Fruit fly (Drosophila melanogaster): ENCODE results near the gene Rab9D.

Rab9D gene

DNA sequence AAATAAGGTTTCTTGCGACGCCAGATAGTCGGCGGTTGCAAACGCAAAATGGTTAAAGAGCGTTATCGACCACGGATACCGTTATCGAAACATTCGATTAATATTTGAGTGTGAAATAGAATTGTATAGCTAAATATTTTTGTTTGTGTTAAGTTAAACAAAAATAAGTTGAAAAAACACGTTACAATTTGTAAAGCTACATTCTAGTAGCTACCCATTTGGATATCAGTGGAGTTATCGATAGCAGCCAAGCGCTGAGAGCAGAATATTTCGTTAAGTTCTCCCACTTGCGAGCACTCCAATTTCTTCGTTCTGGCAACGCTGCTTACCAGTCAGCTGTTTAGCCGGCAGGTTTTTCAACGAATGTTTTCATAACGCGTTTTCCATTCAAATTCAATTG lies 6.9 kb downstream of the Rab9D start, which contains the start of the genes Hmr and CG2124:
Hmr (minus strand) TSS at position 43 of the 400 bp plus-strand sequence.
CG2124 (plus strand) TSS at position 310 of the 400 bp plus-strand sequence.
- TF ChIP-seq CG8478 (optimal IDR thresholded peaks at IDR 0.05) (no peak), Dll (optimal IDR thresholded peaks at IDR 0.05) (no peak), EcR (GFP tag; optimal IDR thresholded peaks at IDR 0.05) (no peak), pan (optimal IDR thresholded peaks at IDR 0.05) (no peak), usp (GFP tag; optimal IDR thresholded peaks at IDR 0.05) (no peak), psq (optimal IDR thresholded peaks at IDR 0.05) (no peak)

DNA sequence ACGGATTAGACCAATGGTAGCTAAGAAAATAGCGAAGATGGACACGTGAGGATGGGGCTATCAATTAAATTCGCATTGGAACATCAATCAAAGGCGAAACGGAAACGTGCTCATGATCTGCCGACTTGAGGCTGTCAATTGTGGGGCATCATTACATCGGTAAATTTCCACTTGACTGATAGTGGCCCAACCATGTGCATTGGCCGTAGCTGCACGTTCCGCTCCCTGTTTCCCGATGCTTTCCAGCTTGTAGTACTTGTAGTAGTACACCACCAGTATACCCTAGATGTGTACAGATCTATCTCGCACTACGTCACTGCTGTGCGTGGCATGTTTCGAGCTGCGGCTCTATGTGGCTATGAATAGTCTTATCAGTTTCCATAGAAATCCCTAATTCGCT lies 10.4 kb downstream of the Rab9D start:
- TF ChIP-seq psq (optimal IDR thresholded peaks at IDR 0.05) (no peak), pan (optimal IDR thresholded peaks at IDR 0.05) (no peak), EcR (GFP tag; optimal IDR thresholded peaks at IDR 0.05) (no peak), Dll (optimal IDR thresholded peaks at IDR 0.05) (no peak), usp (GFP tag; optimal IDR thresholded peaks at IDR 0.05) (no peak), CG8478 (optimal IDR thresholded peaks at IDR 0.05) (no peak)

DNA sequence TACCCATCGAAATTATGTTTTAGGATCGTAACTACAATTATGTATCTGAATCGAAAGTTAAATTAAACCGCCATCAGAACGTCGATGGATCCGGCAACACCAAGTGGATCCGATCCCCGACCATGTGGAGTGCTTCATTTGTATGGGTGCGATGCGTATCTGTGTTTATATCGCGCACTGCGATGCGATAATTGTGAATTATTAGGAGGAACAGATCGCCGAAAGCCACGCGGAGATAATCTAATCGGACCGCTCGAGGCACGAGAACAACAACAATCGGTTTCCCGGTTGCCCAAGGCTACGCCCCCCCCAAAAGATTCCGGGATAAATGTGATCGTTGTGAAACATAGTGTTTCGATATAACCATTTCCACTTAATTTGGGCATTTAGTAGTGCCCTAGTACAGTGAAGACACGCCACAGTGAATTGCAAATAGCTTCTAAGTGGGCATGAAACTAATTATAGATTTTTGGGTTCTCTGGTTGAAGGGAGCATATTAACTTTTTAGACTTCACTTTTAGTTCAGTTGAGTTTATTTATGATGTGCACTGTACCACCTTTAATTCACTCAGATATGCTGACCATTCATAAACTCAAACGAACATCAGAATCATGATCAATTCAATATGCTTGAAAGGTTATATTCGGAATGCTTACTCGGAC lies 11.5 kb downstream of the Rab9D start:
- TF ChIP-seq CG8478 (optimal IDR thresholded peaks at IDR 0.05), result no peak
- no peak for TF ChIP-seq psq (optimal IDR thresholded peaks at IDR 0.05)
- TF ChIP-seq Dll (optimal IDR thresholded peaks at IDR 0.05), result no peak
- no peak for TF ChIP-seq pan (optimal IDR thresholded peaks at IDR 0.05)
- TF ChIP-seq EcR (GFP tag; optimal IDR thresholded peaks at IDR 0.05), result no peak
- TF ChIP-seq usp (GFP tag; optimal IDR thresholded peaks at IDR 0.05), result no peak

DNA sequence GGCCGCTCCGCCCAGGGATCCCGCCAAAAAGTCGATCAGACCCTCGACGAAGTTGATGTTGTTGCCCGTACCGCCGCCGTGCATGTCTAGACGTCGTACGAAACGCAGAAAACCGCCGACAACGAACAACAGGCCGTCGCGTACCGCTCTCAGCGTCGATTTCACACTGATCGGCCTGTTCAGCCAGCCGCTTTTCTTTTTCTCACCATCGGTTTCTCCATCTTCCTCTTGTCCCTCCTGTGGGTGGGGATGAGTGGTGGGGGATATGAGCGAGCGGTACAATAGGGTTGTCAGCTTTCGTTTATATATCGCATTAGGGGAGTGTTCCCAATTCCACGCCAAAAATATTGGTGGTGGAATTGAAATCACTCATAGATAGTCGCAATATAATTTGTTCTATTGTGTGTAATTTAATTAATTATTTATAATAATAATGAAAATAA lies 12.6 kb downstream of the Rab9D start:
- TF ChIP-seq EcR (GFP tag; optimal IDR thresholded peaks at IDR 0.05) (no peak), CG8478 (optimal IDR thresholded peaks at IDR 0.05) (no peak), usp (GFP tag; optimal IDR thresholded peaks at IDR 0.05) (no peak), pan (optimal IDR thresholded peaks at IDR 0.05) (no peak), psq (optimal IDR thresholded peaks at IDR 0.05) (no peak), Dll (optimal IDR thresholded peaks at IDR 0.05) (no peak)

DNA sequence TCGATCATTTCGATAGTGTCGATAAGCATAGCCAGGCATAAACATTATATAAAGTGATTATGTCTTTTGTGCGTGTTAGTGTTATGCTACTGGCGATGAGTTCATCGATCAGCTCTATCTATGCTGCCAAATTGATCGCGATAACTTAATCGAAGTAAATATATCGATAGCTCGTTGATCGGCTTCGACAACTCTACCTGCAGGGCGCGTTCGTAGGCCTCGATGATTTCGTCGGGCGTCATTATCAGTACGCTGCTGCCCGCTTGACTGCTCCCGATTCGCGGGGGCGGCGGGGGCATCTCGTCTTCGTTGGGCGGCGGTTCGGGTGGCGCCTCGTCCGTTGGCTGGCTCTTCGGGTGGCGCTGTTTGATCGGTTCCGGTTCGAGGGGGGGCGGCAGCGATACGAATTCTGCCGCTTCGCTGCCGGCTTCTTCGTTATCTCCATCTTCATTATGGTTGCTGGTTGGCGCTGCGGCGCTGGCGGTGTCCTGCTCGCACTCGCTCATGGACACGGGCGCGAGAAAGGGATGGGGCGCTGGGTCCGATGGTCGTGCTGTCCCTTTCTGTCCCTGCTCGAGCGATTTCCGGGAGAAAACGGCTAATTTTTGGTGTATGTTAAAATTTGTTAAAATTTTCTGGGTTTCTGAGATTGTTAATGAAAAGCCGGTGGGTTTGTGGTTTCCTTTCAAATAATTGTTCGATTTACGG lies 13.3 kb downstream of the Rab9D start, which contains the start of gene CG1628:
CG1628 (minus strand) TSS at position 658 of the 708 bp plus-strand sequence.
- TF ChIP-seq psq (optimal IDR thresholded peaks at IDR 0.05), result no peak

DNA sequence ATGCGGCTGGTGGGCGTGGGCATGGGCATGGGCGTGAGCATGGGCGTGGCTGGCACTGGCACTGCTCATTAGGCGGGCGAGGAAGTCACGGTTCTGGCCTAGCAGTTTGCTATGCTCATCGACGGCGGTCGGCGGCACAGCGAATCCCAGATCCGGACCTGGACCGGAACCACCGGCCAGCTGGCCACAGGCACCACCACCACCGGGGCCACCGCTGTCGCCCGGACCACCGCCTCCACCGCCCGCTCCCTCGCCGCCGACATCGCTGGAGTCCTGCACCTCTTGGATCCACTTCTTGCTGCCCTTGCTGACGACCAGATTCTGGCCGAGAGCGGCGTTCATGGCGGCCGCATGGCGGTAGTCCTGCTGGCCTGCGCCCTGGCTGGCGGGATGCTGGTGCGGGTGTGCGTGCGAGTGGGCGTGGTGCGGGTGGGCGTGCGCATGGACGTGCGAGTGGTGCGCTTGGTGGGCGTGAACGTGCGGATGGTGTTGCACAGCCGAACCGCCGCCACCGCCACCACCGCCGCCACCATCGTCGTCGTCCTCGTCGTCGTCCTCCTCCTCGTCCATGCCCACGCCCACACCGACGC lies 18.1 kb downstream of the Rab9D start:
- TF ChIP-seq EcR (GFP tag; optimal IDR thresholded peaks at IDR 0.05) (no peak), CG8478 (optimal IDR thresholded peaks at IDR 0.05) (no peak), pan (optimal IDR thresholded peaks at IDR 0.05) (no peak), psq (optimal IDR thresholded peaks at IDR 0.05) (no peak), usp (GFP tag; optimal IDR thresholded peaks at IDR 0.05) (no peak), Dll (optimal IDR thresholded peaks at IDR 0.05) (no peak)

DNA sequence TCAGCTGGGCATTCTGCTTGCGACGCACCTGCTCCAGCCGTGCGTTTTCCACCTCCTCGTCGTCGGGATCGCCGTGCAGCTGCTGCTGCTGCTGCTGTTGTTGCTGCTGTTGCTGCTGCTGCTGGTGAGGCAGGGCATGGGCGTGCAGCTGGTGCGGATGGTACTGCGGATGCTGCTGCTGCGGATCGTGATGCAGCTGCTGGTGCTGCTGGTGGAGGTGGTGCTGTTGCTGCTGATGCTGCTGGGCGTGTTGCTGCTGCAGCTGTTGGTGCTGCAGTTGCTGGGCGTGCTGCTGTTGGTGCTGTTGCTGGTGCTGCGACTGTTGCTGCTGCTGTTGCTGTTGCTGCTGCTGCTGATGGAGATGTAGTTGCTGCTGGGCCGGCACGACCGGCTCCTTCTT lies 18.7 kb downstream of the Rab9D start:
- TF ChIP-seq CG8478 (optimal IDR thresholded peaks at IDR 0.05) (no peak), pan (optimal IDR thresholded peaks at IDR 0.05) (no peak), usp (GFP tag; optimal IDR thresholded peaks at IDR 0.05) (no peak), Dll (optimal IDR thresholded peaks at IDR 0.05) (no peak), EcR (GFP tag; optimal IDR thresholded peaks at IDR 0.05) (no peak), psq (optimal IDR thresholded peaks at IDR 0.05) (no peak)

DNA sequence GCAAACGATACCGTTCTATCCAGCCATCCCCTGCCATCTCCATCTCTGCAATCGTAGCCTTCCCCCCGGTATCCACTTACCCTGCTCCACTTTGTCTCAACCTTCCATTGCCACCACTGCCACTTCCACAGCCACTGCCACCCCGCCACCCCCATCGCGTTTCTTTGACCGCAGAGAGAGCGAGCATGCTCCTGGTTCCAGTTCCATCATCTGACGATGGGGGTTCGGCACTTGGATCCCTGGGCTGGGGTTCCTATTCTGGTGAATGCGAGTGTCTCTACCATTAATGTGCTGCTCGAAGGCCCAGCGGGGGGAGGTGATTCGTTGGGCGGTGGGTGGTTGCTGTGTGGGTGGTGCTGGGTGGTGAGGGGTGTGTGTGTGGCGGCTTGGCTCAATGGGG lies 24.7 kb downstream of the Rab9D start:
- TF ChIP-seq EcR (GFP tag; optimal IDR thresholded peaks at IDR 0.05) (no peak), CG8478 (optimal IDR thresholded peaks at IDR 0.05) (no peak), Dll (optimal IDR thresholded peaks at IDR 0.05) (no peak), pan (optimal IDR thresholded peaks at IDR 0.05) (no peak), usp (GFP tag; optimal IDR thresholded peaks at IDR 0.05) (no peak), psq (optimal IDR thresholded peaks at IDR 0.05) (no peak)

DNA sequence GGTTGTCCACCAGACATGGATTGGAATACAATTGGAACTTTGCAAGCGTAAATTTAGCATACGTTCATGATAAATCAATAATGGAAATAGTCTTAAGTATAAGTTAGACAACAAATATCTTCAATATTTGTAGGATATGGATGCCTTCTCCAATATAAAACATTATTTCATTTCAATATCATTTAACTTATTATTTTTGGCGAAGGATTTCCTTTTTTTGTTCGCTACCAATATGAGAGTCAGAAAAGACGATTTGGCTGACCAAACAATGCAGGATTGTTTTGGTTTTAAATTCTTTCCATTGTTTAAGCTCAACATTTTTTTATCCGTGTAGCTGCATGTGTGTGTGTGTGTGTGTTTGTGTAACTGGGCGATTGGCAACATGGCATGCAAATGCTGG lies 26.3 kb downstream of the Rab9D start:
- TF ChIP-seq usp (GFP tag; optimal IDR thresholded peaks at IDR 0.05) (no peak), psq (optimal IDR thresholded peaks at IDR 0.05) (no peak), EcR (GFP tag; optimal IDR thresholded peaks at IDR 0.05) (no peak), pan (optimal IDR thresholded peaks at IDR 0.05) (no peak), CG8478 (optimal IDR thresholded peaks at IDR 0.05) (no peak), Dll (optimal IDR thresholded peaks at IDR 0.05) (no peak)

DNA sequence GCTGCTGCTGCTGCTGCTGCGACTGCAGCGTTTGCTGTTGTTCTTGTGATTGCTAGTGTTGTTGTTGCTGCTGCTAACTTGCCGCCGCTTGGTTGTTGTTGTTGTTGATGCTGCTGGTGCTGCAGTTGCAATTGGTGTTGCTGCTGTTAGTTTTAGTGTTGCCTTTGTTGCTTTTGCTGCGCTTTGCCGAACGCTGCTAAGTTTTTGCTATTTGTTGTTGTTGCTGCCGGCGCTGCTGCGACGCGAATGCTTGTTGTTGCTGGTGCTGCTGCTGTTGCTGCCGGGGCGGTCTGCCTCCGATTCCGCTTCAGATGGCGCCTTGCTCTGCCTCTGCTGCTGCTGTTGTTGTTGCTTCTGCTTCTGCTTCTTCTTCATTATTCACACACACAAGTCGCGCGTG lies 29.6 kb downstream of the Rab9D start:
- TF ChIP-seq pan (optimal IDR thresholded peaks at IDR 0.05) (no peak), usp (GFP tag; optimal IDR thresholded peaks at IDR 0.05) (no peak), Dll (optimal IDR thresholded peaks at IDR 0.05) (no peak), EcR (GFP tag; optimal IDR thresholded peaks at IDR 0.05) (no peak), CG8478 (optimal IDR thresholded peaks at IDR 0.05) (no peak), psq (optimal IDR thresholded peaks at IDR 0.05) (no peak)

DNA sequence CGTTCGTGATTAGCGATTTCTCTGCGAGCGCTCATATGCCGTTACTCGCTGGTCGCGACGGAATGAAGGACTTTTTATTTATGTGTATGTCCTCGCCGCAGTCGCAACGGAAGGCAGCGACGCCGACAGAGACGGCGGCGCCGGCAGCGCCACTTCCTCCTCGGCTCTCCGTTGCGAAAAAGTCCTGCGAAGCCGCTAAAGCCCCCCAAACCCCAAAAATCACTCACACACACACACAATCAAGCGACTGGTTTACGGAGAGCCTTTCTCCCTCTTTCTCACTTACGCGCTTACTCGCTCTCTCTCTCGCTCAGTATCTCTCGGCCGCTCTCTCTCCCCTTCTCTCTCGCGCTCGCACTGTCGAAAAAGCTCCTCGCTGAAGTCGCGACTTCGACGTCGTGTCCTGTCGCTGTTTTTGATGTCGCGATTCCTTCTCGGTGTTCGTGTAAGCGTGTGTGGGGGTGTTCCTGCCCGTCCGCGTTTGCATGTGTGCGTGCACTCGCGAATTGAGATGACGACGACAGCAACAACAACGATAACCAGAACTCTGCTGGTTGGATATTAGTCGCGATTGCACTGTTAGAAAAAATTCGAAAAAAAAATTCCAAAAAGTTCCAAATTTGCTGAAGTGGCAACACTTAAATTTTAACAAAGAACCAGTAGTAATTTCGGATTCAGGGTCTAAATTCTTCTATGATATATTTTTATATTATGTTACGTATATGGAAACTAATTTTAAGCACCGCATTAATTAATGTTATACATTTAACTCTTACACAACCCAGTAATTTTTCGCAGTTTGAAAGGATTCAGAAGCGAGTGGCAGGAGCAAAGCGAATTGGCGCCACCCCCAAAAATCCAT lies 31.5 kb downstream of the Rab9D start, which contains the start of gene CG43347:
CG43347 (minus strand) TSS at position 47 of the 862 bp plus-strand sequence.
- TF ChIP-seq EcR (GFP tag; optimal IDR thresholded peaks at IDR 0.05) (no peak), pan (optimal IDR thresholded peaks at IDR 0.05) (no peak), CG8478 (optimal IDR thresholded peaks at IDR 0.05) (no peak), usp (GFP tag; optimal IDR thresholded peaks at IDR 0.05) (no peak), Dll (optimal IDR thresholded peaks at IDR 0.05) (no peak), psq (optimal IDR thresholded peaks at IDR 0.05) (no peak)

Data from whole organism.